Worm (Caenorhabditis elegans) whole organism, late embryonic: Measurements from ENCODE around the gene tyr-1.

Experiments
- C38D4.7 ChIP-seq: fragments of 200-800 bp; sonication (Bioruptor generic); optimal IDR thresholded peaks from 2 replicates; lab custom pipeline; 2018; ENCODE audit warnings: mild to moderate bottlenecking, missing genetic modification characterization, moderate library complexity, missing compliant biosample characterization
- ahr-1 ChIP-seq: sonication (generic microtip); optimal IDR thresholded peaks from 2 replicates; lab custom pipeline; 2016; ENCODE audit warnings: missing genetic modification characterization, missing compliant biosample characterization
- ceh-2 ChIP-seq: sonication (generic microtip); optimal IDR thresholded peaks from 2 replicates; lab custom pipeline; 2016; ENCODE audit warnings: missing genotype, missing genetic modification characterization, missing compliant biosample characterization
- ceh-34 ChIP-seq: sonication (generic microtip); optimal IDR thresholded peaks from 2 replicates; lab custom pipeline; 2016; ENCODE audit warnings: mild to moderate bottlenecking, missing genetic modification characterization, missing compliant biosample characterization
- elt-2 ChIP-seq: sonication (generic microtip); optimal IDR thresholded peaks from 2 replicates; lab custom pipeline; 2016; ENCODE audit warnings: missing genetic modification reagents, missing genetic modification characterization, missing compliant biosample characterization
- eyg-1 ChIP-seq: sonication (generic microtip); optimal IDR thresholded peaks from 2 replicates; lab custom pipeline; 2016; ENCODE audit warnings: missing genotype, missing genetic modification characterization, missing compliant biosample characterization
- fax-1 ChIP-seq: sonication (generic microtip); optimal IDR thresholded peaks from 2 replicates; lab custom pipeline; 2016; ENCODE audit warnings: missing genotype, missing genetic modification characterization, missing compliant biosample characterization
- hlh-13 ChIP-seq: fragments of 200-800 bp; sonication (Bioruptor generic); optimal IDR thresholded peaks from 2 replicates; lab custom pipeline; 2018; ENCODE audit warnings: mild to moderate bottlenecking, missing genetic modification characterization, missing compliant biosample characterization
- hlh-6 ChIP-seq: sonication (generic microtip); optimal IDR thresholded peaks from 2 replicates; lab custom pipeline; 2016; ENCODE audit warnings: missing genotype, missing genetic modification characterization, missing compliant biosample characterization
- madf-2 ChIP-seq: sonication (generic microtip); optimal IDR thresholded peaks from 2 replicates; lab custom pipeline; 2017; ENCODE audit warnings: missing genetic modification characterization, missing compliant biosample characterization
- pat-9 ChIP-seq: fragments of 200-800 bp; sonication (Bioruptor generic); optimal IDR thresholded peaks from 2 replicates; lab custom pipeline; 2018; ENCODE audit warnings: mild to moderate bottlenecking, missing genetic modification characterization, moderate library complexity, missing compliant biosample characterization
- rnt-1 ChIP-seq: sonication (generic microtip); optimal IDR thresholded peaks from 2 replicates; lab custom pipeline; 2016; ENCODE audit warnings: missing genetic modification characterization, missing compliant biosample characterization
- syd-9 ChIP-seq: sonication (generic microtip); optimal IDR thresholded peaks from 2 replicates; lab custom pipeline; 2016; ENCODE audit warnings: mild to moderate bottlenecking, missing genetic modification characterization, moderate library complexity, missing compliant biosample characterization
- ttx-3 ChIP-seq: sonication (generic microtip); optimal IDR thresholded peaks from 2 replicates; lab custom pipeline; 2016; ENCODE audit warnings: missing genetic modification reagents, missing genetic modification characterization, missing compliant biosample characterization

tyr-1 gene

DNA sequence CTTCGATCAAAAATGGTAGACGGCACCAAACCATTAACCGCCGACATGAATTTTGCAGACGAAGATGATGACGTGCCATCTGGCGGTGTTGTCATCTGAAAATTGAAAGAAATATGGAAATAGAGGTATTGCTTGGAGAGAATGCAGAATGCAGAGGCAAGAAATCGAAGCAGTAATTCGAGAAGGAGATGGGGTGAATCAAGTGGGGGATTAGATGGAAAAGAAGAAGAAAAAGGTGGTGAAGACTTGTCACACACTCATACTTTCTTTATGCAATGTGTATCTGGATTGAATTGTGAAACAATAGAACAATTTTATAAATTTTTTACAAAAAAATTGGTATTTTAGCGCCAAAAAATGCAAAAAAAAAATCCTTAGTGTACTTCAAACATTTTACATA, 51.2 kb downstream of the tyr-1 start, which contains the start of gene tag-250:
Gene tag-250 (minus strand): TSS at position 101 of the 400 bp plus-strand sequence.
- TF ChIP-seq pat-9 (tag; lab: Kevin White, UChicago) (no peak), C38D4.7 (GFP tag; lab: Kevin White, UChicago) (no peak), elt-2 (tag; lab: Kevin White, UChicago) (no peak), eyg-1 (tag; lab: Kevin White, UChicago) (no peak), ahr-1 (tag; lab: Kevin White, UChicago) (no peak), fax-1 (tag; lab: Kevin White, UChicago) (no peak), hlh-13 (GFP tag; lab: Kevin White, UChicago) (no peak), ttx-3 (tag; lab: Kevin White, UChicago) (no peak), ceh-34 (no peak), madf-2 (no peak)

ce11 chrIII:7925968-7926367, 52.4 kb downstream of the tyr-1 start:
- TF ChIP-seq ceh-2 (tag; lab: Kevin White, UChicago) (peak; percentile 11), hlh-6 (tag; lab: Kevin White, UChicago) (no peak), madf-2 (no peak), syd-9 (no peak), rnt-1 (no peak)
